Worm (Caenorhabditis elegans): ENCODE measurements around the gene K05F1.13.

DNA sequence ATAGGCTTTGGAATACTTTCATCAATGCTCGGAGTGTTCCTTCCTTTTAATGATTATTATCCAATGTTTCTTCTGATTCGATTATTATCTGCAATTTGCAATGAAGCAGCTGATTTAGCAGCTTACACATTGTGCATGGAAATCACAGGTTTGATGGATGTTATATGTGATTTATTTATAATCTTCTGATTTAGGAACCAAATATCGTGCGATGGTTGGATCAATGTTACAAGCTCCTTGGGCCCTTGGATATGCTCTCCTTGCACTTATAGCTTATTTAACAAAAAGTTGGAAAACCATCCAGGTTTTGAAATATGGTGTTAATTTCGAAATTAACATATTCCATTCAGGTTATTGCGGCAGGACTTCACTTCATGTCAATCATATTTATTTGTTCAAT lies 3.4 kb upstream of the K05F1.13 start:
- TF ChIP-seq sma-3 (GFP tag; optimal IDR thresholded peaks at IDR 0.05) (no peak), unc-39 (tag; optimal IDR thresholded peaks at IDR 0.05) (no peak), snpc-4 (tag; optimal IDR thresholded peaks at IDR 0.05) (no peak), Y55F3AM.14 (GFP tag; optimal IDR thresholded peaks at IDR 0.05) (no peak), elt-3 (tag; optimal IDR thresholded peaks at IDR 0.05) (no peak), R02D3.7 (tag; optimal IDR thresholded peaks at IDR 0.05) (no peak), egl-27 (tag; optimal IDR thresholded peaks at IDR 0.05) (no peak), skn-1 (tag; optimal IDR thresholded peaks at IDR 0.05) (no peak), lin-13 (GFP tag; optimal IDR thresholded peaks at IDR 0.05) (no peak), ceh-82 (tag; optimal IDR thresholded peaks at IDR 0.05) (no peak), nhr-77 (tag; optimal IDR thresholded peaks at IDR 0.05) (no peak), nhr-12 (tag; optimal IDR thresholded peaks at IDR 0.05) (no peak), F13H6.1 (tag; optimal IDR thresholded peaks at IDR 0.05) (no peak), lsy-2 (tag; optimal IDR thresholded peaks at IDR 0.05) (no peak)
